Fruit fly (Drosophila melanogaster): ENCODE results near the gene ND-42.

ND-42 gene

dm6 chr3R:22026922-22027742, at the start of gene ND-42, which contains the start of gene Cchl:
TSS of gene ND-42 (plus strand) at chr3R:22027709.
TSS of gene Cchl (minus strand) at chr3R:22027480.
- TF ChIP-seq noc (tag; optimal IDR thresholded peaks at IDR 0.05): peak; percentile 87

- no peak for TF ChIP-seq noc (tag; optimal IDR thresholded peaks at IDR 0.05)
Observed at dm6 chr3R:21977784-21978183, 49.7 kb upstream of the ND-42 start.

- no peak for TF ChIP-seq noc (tag; optimal IDR thresholded peaks at IDR 0.05)
Observed at dm6 chr3R:21979386-21979785, 48.1 kb upstream of the ND-42 start.

- no peak for TF ChIP-seq noc (tag; optimal IDR thresholded peaks at IDR 0.05)
Observed at dm6 chr3R:21987546-21987945, 40.0 kb upstream of the ND-42 start.

- TF ChIP-seq noc (tag; optimal IDR thresholded peaks at IDR 0.05): no peak
Observed at dm6 chr3R:21989770-21990169, 37.7 kb upstream of the ND-42 start.

- TF ChIP-seq noc (tag; optimal IDR thresholded peaks at IDR 0.05): no peak
Observed at dm6 chr3R:21991603-21992002, 35.9 kb upstream of the ND-42 start.

dm6 chr3R:21992909-21993308, 34.6 kb upstream of the ND-42 start:
- no peak for TF ChIP-seq noc (tag; optimal IDR thresholded peaks at IDR 0.05)

- TF ChIP-seq noc (tag; optimal IDR thresholded peaks at IDR 0.05): no peak
Observed at dm6 chr3R:21998877-21999276, 28.6 kb upstream of the ND-42 start.

dm6 chr3R:21999641-22000040, 27.9 kb upstream of the ND-42 start:
- no peak for TF ChIP-seq noc (tag; optimal IDR thresholded peaks at IDR 0.05)

dm6 chr3R:22003508-22003907, 24.0 kb upstream of the ND-42 start:
- TF ChIP-seq noc (tag; optimal IDR thresholded peaks at IDR 0.05): no peak

dm6 chr3R:22014397-22014796, 13.1 kb upstream of the ND-42 start, which contains the start of gene Theg:
TSS of gene Theg (plus strand) at chr3R:22014697.
- TF ChIP-seq noc (tag; optimal IDR thresholded peaks at IDR 0.05): no peak

dm6 chr3R:22018777-22019420, 8.6 kb upstream of the ND-42 start, which contains the start of gene Idh3b:
TSS of gene Idh3b (minus strand) at chr3R:22019382.
- peak; percentile 11 for TF ChIP-seq noc (tag; optimal IDR thresholded peaks at IDR 0.05)

dm6 chr3R:22022623-22023022, 4.9 kb upstream of the ND-42 start:
- TF ChIP-seq noc (tag; optimal IDR thresholded peaks at IDR 0.05): no peak

- TF ChIP-seq noc (tag; optimal IDR thresholded peaks at IDR 0.05): no peak
Observed at dm6 chr3R:22023041-22023626, 4.4 kb upstream of the ND-42 start, which contains the start of the genes Mitofilin and mRpL35. TSS of gene Mitofilin (minus strand) at chr3R:22023335. TSS of gene mRpL35 (plus strand) at chr3R:22023527.

dm6 chr3R:22025320-22025719, 2.2 kb upstream of the ND-42 start, which contains the start of gene CG6028:
TSS of gene CG6028 (minus strand) at chr3R:22025506.
- TF ChIP-seq noc (tag; optimal IDR thresholded peaks at IDR 0.05): no peak

- TF ChIP-seq noc (tag; optimal IDR thresholded peaks at IDR 0.05): no peak
Observed at dm6 chr3R:22027743-22028099, 212 bp downstream of the ND-42 start.

- TF ChIP-seq noc (tag; optimal IDR thresholded peaks at IDR 0.05): no peak
Observed at dm6 chr3R:22031738-22032137, 4.2 kb downstream of the ND-42 start, which contains the start of gene CG13409. TSS of gene CG13409 (minus strand) at chr3R:22031900.
